Worm (Caenorhabditis elegans) whole organism, young adult: ENCODE results near the gene dhcr-7.
"Not testable (repeated sequence)": the region's sequence is repeated elsewhere in the genome, so short reads cannot be mapped to it uniquely, and the experiment has no call there.

ENCODE experiments used
- B0035.1 ChIP-seq: sonication (generic microtip); optimal IDR thresholded peaks from 2 replicates; lab custom pipeline; 2016; ENCODE audit warnings: missing genetic modification characterization, mild to moderate bottlenecking, missing compliant biosample characterization, missing genotype, missing genetic modification reagents
- K11D2.4 ChIP-seq: fragments of 200-800 bp; sonication (Bioruptor generic); IDR thresholded peaks from 2 replicates; pipeline ENCODE4 v1.3.6; 2022; ENCODE audit warnings: missing genetic modification reagents, missing genetic modification characterization, missing compliant biosample characterization
- T07F8.4 ChIP-seq: sonication (generic microtip); optimal IDR thresholded peaks from 2 replicates; lab custom pipeline; 2016; ENCODE audit warnings: mild to moderate bottlenecking, missing genetic modification characterization, moderate library complexity, missing compliant biosample characterization
- T26A5.8 ChIP-seq: sonication (generic microtip); optimal IDR thresholded peaks from 2 replicates; lab custom pipeline; 2016; ENCODE audit warnings: missing genetic modification characterization, missing compliant biosample characterization
- Y53G8AR.9 ChIP-seq: fragments of 200-800 bp; sonication (Bioruptor generic); conservative IDR thresholded peaks from 2 replicates; pipeline ENCODE4 v1.3.6; 2022; ENCODE audit warnings: missing genetic modification reagents, missing genetic modification characterization, missing compliant biosample characterization
- Y56A3A.18 ChIP-seq: fragments of 200-800 bp; sonication (Bioruptor generic); IDR thresholded peaks from 2 replicates; pipeline ENCODE4 v1.3.6; 2022; ENCODE audit warnings: missing genetic modification reagents, missing genetic modification characterization, missing compliant biosample characterization
- Y67H2A.10 ChIP-seq: fragments of 200-800 bp; sonication (Bioruptor generic); conservative IDR thresholded peaks from 2 replicates; pipeline ENCODE4 v1.3.6; 2022; ENCODE audit warnings: missing genetic modification reagents, missing genetic modification characterization, missing compliant biosample characterization
- ZK185.1 ChIP-seq: sonication (generic microtip); optimal IDR thresholded peaks from 2 replicates; lab custom pipeline; 2016; ENCODE audit warnings: mild to moderate bottlenecking, missing genetic modification characterization, missing compliant biosample characterization; ENCODE audit not compliant: poor library complexity, severe bottlenecking
- aptf-3 ChIP-seq: fragments of 200-800 bp; sonication (Bioruptor generic); IDR thresholded peaks from 2 replicates; pipeline ENCODE4 v1.3.6; 2022; ENCODE audit warnings: missing genetic modification characterization, missing compliant biosample characterization
- attf-3 ChIP-seq: fragments of 200-800 bp; sonication (Bioruptor generic); conservative IDR thresholded peaks from 2 replicates; pipeline ENCODE4 v1.3.6; 2022; ENCODE audit warnings: missing genetic modification reagents, missing genetic modification characterization, missing compliant biosample characterization
- cebp-2 ChIP-seq: fragments of 200-800 bp; sonication (Bioruptor generic); IDR thresholded peaks from 2 replicates; pipeline ENCODE4 v1.3.6; 2022; ENCODE audit warnings: missing genetic modification characterization, missing compliant biosample characterization
- ceh-27 ChIP-seq: fragments of 200-800 bp; sonication (Bioruptor generic); optimal IDR thresholded peaks from 2 replicates; lab custom pipeline; 2018; ENCODE audit warnings: mild to moderate bottlenecking, missing genetic modification characterization, moderate library complexity, missing compliant biosample characterization
- dox-1 ChIP-seq: fragments of 200-800 bp; sonication (Bioruptor generic); IDR thresholded peaks from 2 replicates; pipeline ENCODE4 v1.3.6; 2022; ENCODE audit warnings: missing genetic modification reagents, missing genetic modification characterization, missing compliant biosample characterization
- ekl-4 ChIP-seq: fragments of 200-800 bp; sonication (Bioruptor generic); IDR thresholded peaks from 2 replicates; pipeline ENCODE4 v1.3.6; 2022; ENCODE audit warnings: missing genetic modification reagents, missing genetic modification characterization, missing compliant biosample characterization
- hsf-1 ChIP-seq: fragments of 200-800 bp; sonication (Bioruptor generic); IDR thresholded peaks from 2 replicates; pipeline ENCODE4 v1.3.6; 2022; ENCODE audit warnings: missing genetic modification reagents, missing genetic modification characterization, missing compliant biosample characterization
- lag-1 ChIP-seq: fragments of 200-800 bp; sonication (Bioruptor generic); IDR thresholded peaks from 2 replicates; pipeline ENCODE4 v1.3.6; 2022; ENCODE audit warnings: missing genetic modification reagents, missing genetic modification characterization, missing compliant biosample characterization
- lin-26 ChIP-seq: fragments of 200-800 bp; sonication (Bioruptor generic); IDR thresholded peaks from 2 replicates; pipeline ENCODE4 v1.3.6; 2022; ENCODE audit warnings: missing genetic modification reagents, missing genetic modification characterization, missing compliant biosample characterization
- lir-1 ChIP-seq: fragments of 200-800 bp; sonication (Bioruptor generic); conservative IDR thresholded peaks from 2 replicates; pipeline ENCODE4 v1.3.6; 2022; ENCODE audit warnings: missing genetic modification reagents, missing genetic modification characterization, missing compliant biosample characterization
- madf-3 ChIP-seq: fragments of 200-800 bp; sonication (Bioruptor generic); IDR thresholded peaks from 2 replicates; pipeline ENCODE4 v1.3.6; 2022; ENCODE audit warnings: missing genetic modification reagents, missing genetic modification characterization, missing compliant biosample characterization
- mel-28 ChIP-seq: sonication (generic microtip); optimal IDR thresholded peaks from 2 replicates; lab custom pipeline; 2016; ENCODE audit warnings: borderline replicate concordance, mild to moderate bottlenecking, missing genetic modification characterization, missing compliant biosample characterization
- mes-4 ChIP-seq: sonication (generic microtip); optimal IDR thresholded peaks from 2 replicates; lab custom pipeline; 2016; ENCODE audit warnings: missing genotype, missing genetic modification characterization, missing compliant biosample characterization
- nhr-120 ChIP-seq: fragments of 200-800 bp; sonication (Bioruptor generic); IDR thresholded peaks from 2 replicates; pipeline ENCODE4 v1.3.6; 2022; ENCODE audit warnings: missing genetic modification characterization, missing compliant biosample characterization
- nhr-27 ChIP-seq: fragments of 200-800 bp; sonication (Bioruptor generic); optimal IDR thresholded peaks from 2 replicates; lab custom pipeline; 2018; ENCODE audit warnings: mild to moderate bottlenecking, missing genetic modification characterization, moderate library complexity, missing compliant biosample characterization
- rcor-1 ChIP-seq: fragments of 200-800 bp; sonication (Bioruptor generic); IDR thresholded peaks from 2 replicates; pipeline ENCODE4 v1.3.6; 2022; ENCODE audit warnings: missing genetic modification reagents, missing genetic modification characterization, missing compliant biosample characterization
- snpc-1.3 ChIP-seq: sonication (generic microtip); optimal IDR thresholded peaks from 2 replicates; lab custom pipeline; 2017; ENCODE audit warnings: missing genetic modification characterization, mild to moderate bottlenecking, missing compliant biosample characterization, antibody characterized with exemption, moderate library complexity, missing genotype, missing genetic modification reagents; ENCODE audit not compliant: insufficient read depth
- unc-130 ChIP-seq: sonication (generic microtip); optimal IDR thresholded peaks from 2 replicates; lab custom pipeline; 2016; ENCODE audit warnings: missing genetic modification reagents, missing genetic modification characterization, missing compliant biosample characterization
- unc-62 ChIP-seq: fragments of 150-350 bp; optimal IDR thresholded peaks from 2 replicates; lab custom pipeline; 2014; ENCODE audit warnings: missing biosample characterization, missing genetic modification reagents, missing genetic modification characterization
- zfh-2 ChIP-seq: fragments of 200-800 bp; sonication (Bioruptor generic); conservative IDR thresholded peaks from 2 replicates; pipeline ENCODE4 v1.3.6; 2022; ENCODE audit warnings: missing genetic modification reagents, missing genetic modification characterization, missing compliant biosample characterization
- ztf-22 ChIP-seq: fragments of 200-800 bp; sonication (Bioruptor generic); optimal IDR thresholded peaks from 2 replicates; lab custom pipeline; 2018; ENCODE audit warnings: mild to moderate bottlenecking, missing genetic modification characterization, moderate library complexity, missing compliant biosample characterization
- ztf-28 ChIP-seq: fragments of 200-800 bp; sonication (Bioruptor generic); IDR thresholded peaks from 2 replicates; pipeline ENCODE4 v1.3.6; 2022; ENCODE audit warnings: missing genetic modification reagents, missing genetic modification characterization, missing compliant biosample characterization
- ztf-6 ChIP-seq: fragments of 200-800 bp; sonication (Bioruptor generic); IDR thresholded peaks from 2 replicates; pipeline ENCODE4 v1.3.6; 2022; ENCODE audit warnings: missing genetic modification reagents, missing genetic modification characterization, missing compliant biosample characterization

Gene dhcr-7

DNA sequence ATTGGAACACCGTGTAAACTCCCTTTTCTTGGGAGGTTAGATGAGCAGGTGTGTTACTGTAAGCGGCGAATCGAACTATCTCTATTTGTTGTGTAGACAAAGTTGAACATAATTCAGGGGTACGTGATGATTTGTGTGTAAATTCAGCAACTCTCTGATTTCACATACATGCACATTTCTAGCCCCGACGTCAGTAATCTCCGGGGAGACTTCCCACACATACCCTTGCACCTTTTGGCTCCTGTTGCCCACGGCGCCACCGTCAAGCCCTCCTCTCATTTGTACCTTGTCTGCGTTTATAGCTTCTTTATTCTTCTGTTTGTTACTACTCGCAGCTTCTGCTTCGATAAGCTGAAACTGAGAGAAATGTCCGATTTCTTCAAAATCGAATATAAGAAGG is 33.7 kb upstream of the dhcr-7 start, which contains the start of gene Y38H6C.25:
Y38H6C.25 (plus strand) TSS at position 301 of the 400 bp plus-strand sequence.
- TF ChIP-seq lag-1 (no peak), unc-62 (GFP tag; lab: Kevin White, UChicago) (no peak), ztf-28 (GFP tag; lab: Robert Waterston, UW) (no peak), lin-26 (GFP tag; lab: Robert Waterston, UW) (no peak), hsf-1 (GFP tag; lab: Robert Waterston, UW) (no peak), Y56A3A.18 (GFP tag; lab: Robert Waterston, UW) (no peak), T07F8.4 (tag; lab: Kevin White, UChicago) (no peak), unc-130 (GFP tag; lab: Kevin White, UChicago) (no peak), ceh-27 (GFP tag; lab: Kevin White, UChicago) (no peak), Y67H2A.10 (GFP tag; lab: Robert Waterston, UW) (no peak), ZK185.1 (tag; lab: Kevin White, UChicago) (no peak), mes-4 (tag; lab: Kevin White, UChicago) (no peak), ekl-4 (no peak), mel-28 (tag; lab: Kevin White, UChicago) (no peak), aptf-3 (GFP tag; lab: Robert Waterston, UW) (no peak), attf-3 (GFP tag; lab: Robert Waterston, UW) (no peak), T26A5.8 (no peak), snpc-1.3 (tag; lab: Kevin White, UChicago) (no peak), ztf-22 (GFP tag; lab: Kevin White, UChicago) (no peak)

DNA sequence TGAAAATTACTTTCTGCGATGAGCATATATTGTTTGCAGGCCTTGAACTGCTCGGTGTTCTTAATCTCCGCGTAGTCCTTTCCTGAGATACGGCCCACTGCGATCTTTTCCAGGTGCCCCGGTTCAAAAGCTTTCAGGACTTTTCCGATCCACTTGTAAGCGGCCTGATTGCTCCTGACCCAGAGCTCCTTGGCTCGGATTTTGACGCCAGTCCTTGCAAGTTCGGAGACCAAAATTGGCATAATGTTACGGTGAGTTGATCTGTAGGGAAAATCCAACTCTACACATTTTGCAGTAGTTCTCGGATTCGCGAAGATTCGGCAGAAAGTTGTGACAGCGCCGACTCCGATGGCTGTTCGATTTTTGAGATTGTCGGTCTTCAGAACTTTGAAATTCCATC is 31.8 kb upstream of the dhcr-7 start:
- TF ChIP-seq nhr-27 = no peak
- TF ChIP-seq lir-1 = no peak
- TF ChIP-seq zfh-2 (GFP tag; lab: Robert Waterston, UW) = peak; percentile 36; the same call in 1 of the 2 replicates
- no peak for TF ChIP-seq dox-1 (GFP tag; lab: Robert Waterston, UW)

DNA sequence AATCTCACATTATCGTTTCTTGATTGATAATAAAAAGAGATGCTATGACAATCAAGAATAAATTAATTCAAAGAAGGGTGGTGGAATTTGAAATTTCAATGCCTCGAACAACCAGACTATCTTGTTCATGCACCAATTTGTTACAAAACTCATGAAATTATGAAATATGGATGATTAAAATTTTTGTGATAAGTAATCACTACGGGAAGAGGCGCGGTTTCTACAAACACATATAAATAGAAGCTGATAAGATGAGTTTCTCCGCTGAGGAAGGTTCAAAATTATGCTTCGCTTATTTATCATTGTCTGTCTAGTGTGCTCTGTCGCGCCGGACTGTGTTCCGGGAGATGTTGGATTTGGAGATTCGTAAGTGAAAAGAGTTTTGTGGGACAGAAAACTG is 29.3 kb upstream of the dhcr-7 start:
- TF ChIP-seq K11D2.4 (GFP tag; lab: Robert Waterston, UW) = no peak
- TF ChIP-seq B0035.1 (tag; lab: Kevin White, UChicago) = no peak
- TF ChIP-seq ztf-6 (GFP tag; lab: Robert Waterston, UW) = no peak
- no peak for TF ChIP-seq Y53G8AR.9 (GFP tag; lab: Robert Waterston, UW)
- TF ChIP-seq zfh-2 (GFP tag; lab: Robert Waterston, UW) = no peak
- TF ChIP-seq madf-3 (GFP tag; lab: Robert Waterston, UW) = no peak

DNA sequence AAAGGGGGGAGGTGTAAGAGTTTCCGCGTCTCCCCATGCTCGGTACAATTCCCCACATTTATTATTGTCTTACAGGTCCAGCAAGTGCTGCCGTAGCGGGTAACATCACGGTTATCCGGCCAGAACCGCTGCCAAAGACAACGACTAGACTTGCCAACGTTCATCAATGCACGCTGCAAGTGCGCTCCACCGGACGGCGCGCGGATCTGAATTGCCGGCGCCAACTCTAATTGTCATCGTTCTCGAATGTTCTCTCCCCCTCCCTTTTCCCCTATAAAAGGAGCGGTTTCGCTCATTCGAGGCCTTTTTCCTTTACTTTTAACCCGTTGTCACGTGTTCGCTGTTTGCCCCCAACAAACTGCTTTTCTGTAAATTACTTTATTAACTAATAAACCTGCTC is 28.5 kb upstream of the dhcr-7 start, which contains the start of gene Y38H6C.8:
Y38H6C.8 (plus strand) TSS at position 301 of the 400 bp plus-strand sequence.
- TF ChIP-seq cebp-2, madf-3, ztf-6 (GFP tag; lab: Robert Waterston, UW): not testable (repeated sequence)

DNA sequence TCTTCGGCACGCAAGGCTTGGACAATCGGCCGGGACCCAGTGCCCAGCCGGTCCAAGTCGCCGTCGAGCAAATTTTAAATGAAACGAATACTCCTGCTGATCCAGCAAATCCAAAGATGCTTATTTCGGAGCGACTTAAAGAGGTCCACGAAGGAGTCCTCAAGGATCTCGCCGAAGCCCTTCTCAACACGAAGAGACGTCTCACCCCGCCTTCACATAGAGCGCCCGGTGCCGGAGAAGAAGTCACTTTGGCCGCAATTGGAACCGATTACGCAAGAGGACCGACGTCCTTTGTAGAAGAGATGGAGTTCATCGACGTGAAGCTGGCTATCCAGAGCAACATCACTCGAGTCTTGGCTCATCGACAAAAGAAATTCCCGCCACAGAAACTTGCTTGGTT is 24.2 kb upstream of the dhcr-7 start:
- TF ChIP-seq rcor-1 (no peak), zfh-2 (GFP tag; lab: Robert Waterston, UW) (peak; percentile 56; the same call in 1 of the 2 replicates), nhr-120 (0 out of 2 replicates have a peak, but pooled peaks have one; percentile 46)
